Fruit fly (Drosophila melanogaster) whole organism, embryonic: ENCODE measurements around the gene CG46307.

Source experiments
- Asciz ChIP-seq: fragments of 200-800 bp; sonication (Bioruptor generic); optimal IDR thresholded peaks from 2 replicates; lab custom pipeline; 2017; ENCODE audit warnings: missing biosample characterization, mild to moderate bottlenecking, missing genetic modification characterization, missing genetic modification reagents
- Bgb ChIP-seq: fragments of 200-800 bp; sonication (Bioruptor generic); IDR thresholded peaks from 2 replicates; pipeline ENCODE4 v1.3.6; 2022; ENCODE audit warnings: missing biosample characterization, missing genetic modification characterization; ENCODE audit not compliant: partially characterized antibody
- CG10274 ChIP-seq: fragments of 200-800 bp; sonication (Bioruptor generic); optimal IDR thresholded peaks from 3 replicates; lab custom pipeline; 2017; ENCODE audit warnings: missing biosample characterization, mild to moderate bottlenecking, missing genetic modification characterization
- CG12155 ChIP-seq: fragments of 200-800 bp; sonication (Bioruptor generic); optimal IDR thresholded peaks from 3 replicates; lab custom pipeline; 2016; ENCODE audit warnings: missing biosample characterization, missing genetic modification characterization
- CG13287 ChIP-seq: fragments of 200-800 bp; sonication (Bioruptor generic); IDR thresholded peaks from 2 replicates; pipeline ENCODE4 v1.3.6; 2022; ENCODE audit warnings: missing biosample characterization, missing genetic modification characterization; ENCODE audit not compliant: partially characterized antibody
- CG15514 ChIP-seq: fragments of 200-800 bp; sonication (Bioruptor generic); optimal IDR thresholded peaks from 3 replicates; lab custom pipeline; 2017; ENCODE audit warnings: missing biosample characterization, missing genetic modification characterization, mild to moderate bottlenecking, moderate library complexity, missing genetic modification reagents
- CG17359 ChIP-seq: fragments of 200-800 bp; sonication (Bioruptor generic); optimal IDR thresholded peaks from 3 replicates; lab custom pipeline; 2018; ENCODE audit warnings: missing biosample characterization, mild to moderate bottlenecking, missing genetic modification characterization, moderate library complexity
- CG17385 ChIP-seq: fragments of 200-800 bp; sonication (Bioruptor generic); optimal IDR thresholded peaks from 3 replicates; lab custom pipeline; 2018; ENCODE audit warnings: missing biosample characterization, mild to moderate bottlenecking, missing genetic modification characterization
- CG2199 ChIP-seq: fragments of 200-800 bp; sonication (Bioruptor generic); IDR thresholded peaks from 3 replicates; pipeline ENCODE4 v1.3.6; 2022; ENCODE audit warnings: missing biosample characterization, missing genetic modification characterization
- CG2678 ChIP-seq: fragments of 200-800 bp; sonication (Bioruptor generic); optimal IDR thresholded peaks from 3 replicates; lab custom pipeline; 2019; ENCODE audit warnings: missing biosample characterization, mild to moderate bottlenecking, missing genetic modification characterization, moderate library complexity
- CG2712 ChIP-seq: fragments of 200-800 bp; optimal IDR thresholded peaks from 3 replicates; lab custom pipeline; 2019; ENCODE audit warnings: missing biosample characterization, mild to moderate bottlenecking, missing genetic modification characterization, moderate library complexity
- CG34422 ChIP-seq: fragments of 200-800 bp; sonication (Bioruptor generic); IDR thresholded peaks from 3 replicates; pipeline ENCODE4 v1.3.6; 2022; ENCODE audit warnings: missing biosample characterization, missing genetic modification characterization
- CG4404 ChIP-seq: fragments of 200-800 bp; sonication (Bioruptor generic); IDR thresholded peaks from 2 replicates; pipeline ENCODE4 v1.3.6; 2022; ENCODE audit warnings: missing biosample characterization, missing genetic modification characterization
- CG8290 ChIP-seq, 3 experiments: fragments of 200-800 bp; sonication (Bioruptor generic); optimal IDR thresholded peaks; 2 replicates each; lab custom pipeline; 2016 to 2019; ENCODE audit warnings: missing biosample characterization in 3 of 3, missing genetic modification characterization in 3 of 3, mild to moderate bottlenecking in 2 of 3, moderate library complexity in 1 of 3
- CG8388 ChIP-seq: fragments of 200-800 bp; sonication (Bioruptor generic); optimal IDR thresholded peaks from 2 replicates; lab custom pipeline; 2019; ENCODE audit warnings: missing biosample characterization, mild to moderate bottlenecking, missing genetic modification characterization, moderate library complexity
- CG9797 ChIP-seq: fragments of 200-800 bp; sonication (Bioruptor generic); optimal IDR thresholded peaks from 3 replicates; lab custom pipeline; 2018; ENCODE audit warnings: missing biosample characterization, mild to moderate bottlenecking, missing genetic modification characterization
- CTCF ChIP-seq: fragments of 200-800 bp; sonication (Bioruptor generic); optimal IDR thresholded peaks from 2 replicates; lab custom pipeline; 2017; ENCODE audit warnings: missing biosample characterization, mild to moderate bottlenecking, missing genetic modification characterization, moderate library complexity
- Fer1 ChIP-seq: fragments of 200-800 bp; sonication (Bioruptor generic); optimal IDR thresholded peaks from 2 replicates; lab custom pipeline; 2017; ENCODE audit warnings: missing biosample characterization, mild to moderate bottlenecking, missing genetic modification characterization
- Med ChIP-seq: fragments of 200-800 bp; sonication (Bioruptor generic); peaks from one replicate; lab custom pipeline; 2016; ENCODE audit warnings: missing biosample characterization, missing genetic modification characterization, mild to moderate bottlenecking, inconsistent platforms, moderate library complexity
- Ravus ChIP-seq: fragments of 200-800 bp; sonication (Bioruptor generic); IDR thresholded peaks from 2 replicates; pipeline ENCODE4 v1.3.6; 2022; ENCODE audit warnings: missing biosample characterization, missing genetic modification characterization
- Xbp1 ChIP-seq: fragments of 200-800 bp; sonication (Bioruptor generic); optimal IDR thresholded peaks from 3 replicates; lab custom pipeline; 2016; ENCODE audit warnings: missing biosample characterization, mild to moderate bottlenecking, missing genetic modification characterization
- bab2 ChIP-seq: fragments of 200-800 bp; sonication (Bioruptor generic); optimal IDR thresholded peaks from 2 replicates; lab custom pipeline; 2016; ENCODE audit warnings: missing biosample characterization, missing genetic modification characterization
- bbx ChIP-seq: fragments of 200-800 bp; sonication (Bioruptor generic); IDR thresholded peaks from 2 replicates; pipeline ENCODE4 v1.3.6; 2022; ENCODE audit warnings: missing biosample characterization, missing genetic modification characterization; ENCODE audit not compliant: partially characterized antibody
- bsh ChIP-seq, 2 experiments: fragments of 200-800 bp; sonication (Bioruptor generic); optimal IDR thresholded peaks; 2 replicates each; lab custom pipeline; 2017 to 2018; ENCODE audit warnings: mild to moderate bottlenecking in 2 of 2, missing biosample characterization in 2 of 2, missing genetic modification characterization in 2 of 2, moderate library complexity in 1 of 2
- chinmo ChIP-seq: fragments of 200-800 bp; sonication (Bioruptor generic); IDR thresholded peaks from 4 replicates; pipeline ENCODE4 v1.3.6; 2022; ENCODE audit warnings: missing biosample characterization, missing genetic modification characterization; ENCODE audit not compliant: partially characterized antibody
- croc ChIP-seq: fragments of 200-800 bp; sonication (Bioruptor generic); conservative IDR thresholded peaks from 3 replicates; pipeline ENCODE4 v1.3.6; 2022; ENCODE audit warnings: missing biosample characterization, missing genetic modification characterization
- crol ChIP-seq: fragments of 200-800 bp; sonication (Bioruptor generic); IDR thresholded peaks from 2 replicates; pipeline ENCODE4 v1.3.6; 2022; ENCODE audit warnings: missing biosample characterization, missing genetic modification characterization
- crp ChIP-seq, 2 experiments: fragments of 200-800 bp; sonication (Bioruptor generic); optimal IDR thresholded peaks; 2 replicates in 1 of 2; 3 replicates in 1 of 2; lab custom pipeline; 2017; ENCODE audit warnings: missing biosample characterization in 2 of 2, missing genetic modification characterization in 2 of 2, mild to moderate bottlenecking in 1 of 2, moderate library complexity in 1 of 2
- cwo ChIP-seq: fragments of 200-800 bp; sonication (Bioruptor generic); optimal IDR thresholded peaks from 3 replicates; lab custom pipeline; 2017; ENCODE audit warnings: missing biosample characterization, missing genetic modification characterization, mild to moderate bottlenecking, moderate library complexity, missing genetic modification reagents
- fd96Cb ChIP-seq: fragments of 200-800 bp; sonication (Bioruptor generic); optimal IDR thresholded peaks from 2 replicates; lab custom pipeline; 2018; ENCODE audit warnings: missing biosample characterization, mild to moderate bottlenecking, missing genetic modification characterization, moderate library complexity
- gem ChIP-seq: fragments of 200-800 bp; sonication (Bioruptor generic); optimal IDR thresholded peaks from 2 replicates; lab custom pipeline; 2019; ENCODE audit warnings: missing biosample characterization, mild to moderate bottlenecking, missing genetic modification characterization, moderate library complexity
- grau ChIP-seq: fragments of 200-800 bp; optimal IDR thresholded peaks from 3 replicates; lab custom pipeline; 2019; ENCODE audit warnings: missing biosample characterization, mild to moderate bottlenecking, missing genetic modification characterization, moderate library complexity
- nau ChIP-seq: fragments of 200-800 bp; sonication (Bioruptor generic); optimal IDR thresholded peaks from 3 replicates; lab custom pipeline; 2017; ENCODE audit warnings: missing biosample characterization, mild to moderate bottlenecking, missing genetic modification characterization, missing genetic modification reagents
- nmo ChIP-seq: fragments of 200-800 bp; sonication (Bioruptor generic); optimal IDR thresholded peaks from 2 replicates; lab custom pipeline; 2018; ENCODE audit warnings: missing biosample characterization, mild to moderate bottlenecking, missing genetic modification characterization, moderate library complexity
- phol ChIP-seq: fragments of 200-800 bp; sonication (Bioruptor generic); optimal IDR thresholded peaks from 3 replicates; lab custom pipeline; 2018; ENCODE audit warnings: missing biosample characterization, mild to moderate bottlenecking, missing genetic modification characterization, moderate library complexity
- prd ChIP-seq, 3 experiments: fragments of >200 bp in 2 of 3; fragments of 200-800 bp in 1 of 3; sonication (Bioruptor generic) in 1 of 3; optimal IDR thresholded peaks in 2 of 3; IDR thresholded peaks in 1 of 3; 2 replicates in 2 of 3; 3 replicates in 1 of 3; pipeline versions ENCODE4 v1.3.6 to Lab custom; 2017 to 2022; ENCODE audit warnings: missing biosample characterization in 1 of 3, missing genetic modification characterization in 1 of 3
- pzg ChIP-seq: fragments of 200-800 bp; sonication (Bioruptor generic); optimal IDR thresholded peaks from 3 replicates; lab custom pipeline; 2018; ENCODE audit warnings: missing biosample characterization, mild to moderate bottlenecking, missing genetic modification characterization, moderate library complexity
- ro ChIP-seq: fragments of 200-800 bp; sonication (Bioruptor generic); IDR thresholded peaks from 2 replicates; pipeline ENCODE4 v1.3.6; 2022; ENCODE audit warnings: missing biosample characterization, missing genetic modification characterization
- row ChIP-seq: fragments of 200-800 bp; sonication (Bioruptor generic); IDR thresholded peaks from 3 replicates; pipeline ENCODE4 v1.3.6; 2022; ENCODE audit warnings: missing biosample characterization, missing genetic modification characterization
- sens ChIP-seq: fragments of 200-800 bp; sonication (Bioruptor generic); peaks from one replicate; lab custom pipeline; 2016; ENCODE audit warnings: missing biosample characterization, missing genetic modification characterization
- stwl ChIP-seq: fragments of 200-800 bp; sonication (Bioruptor generic); optimal IDR thresholded peaks from 3 replicates; lab custom pipeline; 2018; ENCODE audit warnings: missing biosample characterization, mild to moderate bottlenecking, missing genetic modification characterization, moderate library complexity
- tna ChIP-seq: fragments of 200-800 bp; sonication (Bioruptor generic); IDR thresholded peaks from 2 replicates; pipeline ENCODE4 v1.3.6; 2022; ENCODE audit warnings: missing biosample characterization, missing genetic modification characterization; ENCODE audit not compliant: partially characterized antibody
- twi ChIP-seq: fragments of 200-800 bp; optimal IDR thresholded peaks from 2 replicates; lab custom pipeline; 2019; ENCODE audit warnings: missing biosample characterization, mild to moderate bottlenecking, missing genetic modification characterization, moderate library complexity
- tx ChIP-seq: fragments of 200-800 bp; sonication (Bioruptor generic); optimal IDR thresholded peaks from 2 replicates; lab custom pipeline; 2016; ENCODE audit warnings: missing biosample characterization, missing genetic modification characterization

The CG46307 gene

dm6 chr2L:21105127-21105526, 759 bp downstream of the CG46307 start (continued):
- peak; percentile 82 for TF ChIP-seq twi
- TF ChIP-seq, all 482 proteins: peak for 17

dm6 chr2L:21107651-21108489, 3.5 kb downstream of the CG46307 start:
- TF ChIP-seq CTCF (GFP tag; lab: Kevin White, UChicago) (peak; percentile 1), tx (no peak), bbx (0 out of 2 replicates have a peak, but pooled peaks have one; percentile 22), gem (tag; lab: Kevin White, UChicago) (peak; percentile 42), crol (GFP tag; lab: Robert Waterston, UW) (0 out of 2 replicates have a peak, but pooled peaks have one; percentile 9), croc (GFP tag; lab: Robert Waterston, UW) (no peak), CG17385 (peak; percentile 17), fd96Cb (peak; percentile 7), CG10274 (no peak), tna (GFP tag; lab: Robert Waterston, UW) (peak; percentile 31; the same call in 1 of the 2 replicates), pzg (GFP tag; lab: Kevin White, UChicago) (no peak), CG34422 (GFP tag; lab: Robert Waterston, UW) (peak; percentile 28; the same call in 1 of the 3 replicates), ro (no peak), phol (tag; lab: Kevin White, UChicago) (peak; percentile 33), CG2678 (tag; lab: Kevin White, UChicago) (peak; percentile 12), Med (GFP tag; lab: Kevin White, UChicago) (peak; percentile 77), cwo (GFP tag; lab: Kevin White, UChicago) (peak; percentile 51), stwl (tag; lab: Kevin White, UChicago) (peak; percentile 23), CG13287 (peak; percentile 26; the same call in 1 of the 2 replicates), Bgb (no peak), CG9797 (no peak), bsh (GFP tag; optimal IDR thresholded peaks at IDR 0.05; lab: Kevin White, UChicago) (peak in 1 of 2 experiments; percentile 37), CG8290 (GFP tag; optimal IDR thresholded peaks at IDR 0.05; lab: Kevin White, UChicago) (no peak), CG8290 (tag; optimal IDR thresholded peaks at IDR 0.05; lab: Kevin White, UChicago) (peak in 1 of 2 experiments; percentile 11), CG2199 (GFP tag; lab: Robert Waterston, UW) (0 out of 3 replicates have a peak, but pooled peaks have one; percentile 16), crp (GFP tag; optimal IDR thresholded peaks at IDR 0.05; lab: Kevin White, UChicago) (peak in 1 of 2 experiments; percentile 2), Fer1 (peak; percentile 20), CG4404 (no peak), CG2712 (tag; lab: Kevin White, UChicago) (peak; percentile 12), nmo (GFP tag; lab: Kevin White, UChicago) (peak; percentile 23), nau (GFP tag; lab: Kevin White, UChicago) (peak; percentile 47), CG17359 (tag; lab: Kevin White, UChicago) (peak; percentile 1), grau (tag; lab: Kevin White, UChicago) (peak; percentile 4), Asciz (GFP tag; lab: Kevin White, UChicago) (peak; percentile 5), Xbp1 (GFP tag; lab: Kevin White, UChicago) (peak; percentile 8), bab2 (GFP tag; lab: Kevin White, UChicago) (no peak), row (0 out of 3 replicates have a peak, but pooled peaks have one; percentile 14), CG15514 (GFP tag; lab: Kevin White, UChicago) (peak; percentile 17), chinmo (GFP tag; lab: Robert Waterston, UW) (0 out of 4 replicates have a peak, but pooled peaks have one; percentile 30), Ravus (no peak), CG12155 (GFP tag; lab: Kevin White, UChicago) (peak; percentile 5), prd (optimal IDR thresholded peaks at IDR 0.05; lab: Kevin White, UChicago) (no peak), prd (GFP tag; IDR thresholded peaks at IDR 0.05; lab: Robert Waterston, UW) (no peak), sens (GFP tag; lab: Kevin White, UChicago) (peak; percentile 84), CG8388 (GFP tag; lab: Kevin White, UChicago) (peak; percentile 16)
